Fruit fly (Drosophila melanogaster): Measurements from ENCODE around the gene Nepl15.

The Nepl15 gene

dm6 chr3R:22781412-22781811 is 15.4 kb upstream of the Nepl15 start (continued):
- TF ChIP-seq dmrt99B (tag; optimal IDR thresholded peaks at IDR 0.05) (no peak), Kr (GFP tag; optimal IDR thresholded peaks at IDR 0.05) (no peak), HLH54F (GFP tag; optimal IDR thresholded peaks at IDR 0.05) (no peak), exex (tag; optimal IDR thresholded peaks at IDR 0.05) (no peak), Neu2 (GFP tag; optimal IDR thresholded peaks at IDR 0.05; ENCODE audit: borderline replicate concordance) (no peak), Hey (tag; optimal IDR thresholded peaks at IDR 0.05) (no peak), CG6791 (GFP tag; IDR thresholded peaks at IDR 0.05; ENCODE audit: partially characterized antibody) (no peak), crp (GFP tag; optimal IDR thresholded peaks at IDR 0.05) (no peak), pan (optimal IDR thresholded peaks at IDR 0.05) (no peak), pan (GFP tag; optimal IDR thresholded peaks at IDR 0.05 in 1 of 2, IDR thresholded peaks at IDR 0.05 in 1 of 2) (no peak), CG18599 (GFP tag; optimal IDR thresholded peaks at IDR 0.05) (no peak), cato (GFP tag; optimal IDR thresholded peaks at IDR 0.05; ENCODE audit: borderline replicate concordance) (no peak), CG4854 (GFP tag; optimal IDR thresholded peaks at IDR 0.05) (no peak), NC2α (GFP tag; optimal IDR thresholded peaks at IDR 0.05) (no peak), CG1647 (GFP tag; optimal IDR thresholded peaks at IDR 0.05) (no peak), ci (GFP tag; IDR thresholded peaks at IDR 0.05) (peak; percentile 83; the same call in 2 of the 3 replicates), CG2889 (GFP tag; IDR thresholded peaks at IDR 0.05) (no peak), CG16815 (GFP tag; optimal IDR thresholded peaks at IDR 0.05) (no peak), CG2116 (GFP tag; optimal IDR thresholded peaks at IDR 0.05) (no peak), CG10654 (GFP tag; optimal IDR thresholded peaks at IDR 0.05) (no peak), CG15601 (tag; optimal IDR thresholded peaks at IDR 0.05) (no peak), bcd (GFP tag; optimal IDR thresholded peaks at IDR 0.05) (no peak), schlank (tag; optimal IDR thresholded peaks at IDR 0.05) (no peak), so (GFP tag; IDR thresholded peaks at IDR 0.05) (peak; percentile 78; the same call in 2 of the 3 replicates), corto (GFP tag; optimal IDR thresholded peaks at IDR 0.05) (peak; percentile 28), ab (GFP tag; optimal IDR thresholded peaks at IDR 0.05) (no peak), sima (GFP tag; optimal IDR thresholded peaks at IDR 0.05) (no peak), CG17361 (GFP tag; IDR thresholded peaks at IDR 0.05) (no peak), HLH4C (GFP tag; IDR thresholded peaks at IDR 0.05; ENCODE audit: partially characterized antibody) (no peak), CG14667 (GFP tag; IDR thresholded peaks at IDR 0.05) (no peak), maf-S (GFP tag; optimal IDR thresholded peaks at IDR 0.05) (no peak), CG32772 (GFP tag; IDR thresholded peaks at IDR 0.05) (no peak), CG1603 (tag; optimal IDR thresholded peaks at IDR 0.05) (no peak), grau (tag; optimal IDR thresholded peaks at IDR 0.05) (no peak), CG9932 (GFP tag; IDR thresholded peaks at IDR 0.05) (no peak), H2.0 (GFP tag; IDR thresholded peaks at IDR 0.05) (no peak), nau (GFP tag; optimal IDR thresholded peaks at IDR 0.05) (no peak), CG4617 (GFP tag; optimal IDR thresholded peaks at IDR 0.05; ENCODE audit: borderline replicate concordance) (no peak), CG16813 (GFP tag; IDR thresholded peaks at IDR 0.05; ENCODE audit: partially characterized antibody) (no peak), B-H1 (GFP tag; IDR thresholded peaks at IDR 0.05) (no peak), vvl (GFP tag; IDR thresholded peaks at IDR 0.05) (peak; percentile 48; the same call in 1 of the 2 replicates), CG11456 (GFP tag; IDR thresholded peaks at IDR 0.05) (no peak), sens (GFP tag) (no peak), CG4820 (GFP tag; optimal IDR thresholded peaks at IDR 0.05) (no peak), hbn (GFP tag; IDR thresholded peaks at IDR 0.05; ENCODE audit: partially characterized antibody) (no peak), Atf-2 (GFP tag; optimal IDR thresholded peaks at IDR 0.05) (no peak), Opbp (GFP tag; IDR thresholded peaks at IDR 0.05; ENCODE audit: partially characterized antibody) (no peak), CG17328 (GFP tag; IDR thresholded peaks at IDR 0.05) (no peak), trem (tag; optimal IDR thresholded peaks at IDR 0.05) (no peak), bab2 (GFP tag; optimal IDR thresholded peaks at IDR 0.05) (no peak), pum (GFP tag; optimal IDR thresholded peaks at IDR 0.05) (no peak), Awh (GFP tag; IDR thresholded peaks at IDR 0.05) (no peak)
